Fruit fly (Drosophila melanogaster): ENCODE results near the gene Dfd.

DNA sequence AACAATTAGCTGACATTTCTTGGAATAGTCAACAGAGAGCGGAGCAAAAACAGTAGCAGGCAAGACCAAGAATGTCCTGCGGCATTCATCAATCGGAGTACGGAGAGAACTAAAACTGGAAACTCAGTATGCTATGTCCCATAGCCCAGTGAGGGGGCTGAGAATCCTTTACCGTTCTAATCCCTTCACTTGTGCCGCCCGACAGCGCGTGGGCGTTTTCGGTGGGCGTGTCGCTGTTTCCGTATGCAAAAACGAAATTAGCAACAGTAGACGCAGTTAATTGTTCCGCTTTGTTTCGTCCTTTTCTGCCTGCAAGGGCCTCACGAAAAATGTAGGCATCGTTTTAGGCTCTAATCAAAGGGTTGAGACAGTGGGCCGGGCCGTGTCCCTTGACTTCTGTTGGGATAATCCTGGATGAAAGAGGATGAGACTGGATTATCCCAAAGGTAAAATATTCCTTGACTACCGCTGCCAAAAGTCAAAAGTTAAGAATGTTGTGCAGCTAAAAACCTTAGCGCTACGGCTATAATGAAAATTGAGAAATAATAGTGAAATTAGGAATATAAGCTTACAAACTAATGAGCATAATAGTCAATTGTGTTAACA lies 13.2 kb downstream of the Dfd start:
- no peak for TF ChIP-seq Lpt (GFP tag; optimal IDR thresholded peaks at IDR 0.05)
- TF ChIP-seq CG10669 (GFP tag; optimal IDR thresholded peaks at IDR 0.05): no peak
- TF ChIP-seq Met (GFP tag; optimal IDR thresholded peaks at IDR 0.05): no peak
- no peak for TF ChIP-seq achi (GFP tag; optimal IDR thresholded peaks at IDR 0.05)
- no peak for TF ChIP-seq spab (GFP tag; optimal IDR thresholded peaks at IDR 0.05)
